Worm (Caenorhabditis elegans) whole organism, early embryonic: Measurements from ENCODE around the gene F21D12.2.

ENCODE experiments used
- F13C5.2 ChIP-seq: sonication (generic microtip); optimal IDR thresholded peaks from 2 replicates; lab custom pipeline; 2017; ENCODE audit warnings: mild to moderate bottlenecking, missing genetic modification characterization, inconsistent platforms, missing compliant biosample characterization
- aly-1 ChIP-seq: sonication (generic microtip); optimal IDR thresholded peaks from 2 replicates; lab custom pipeline; 2016; ENCODE audit warnings: missing genetic modification characterization, missing compliant biosample characterization
- ama-1 ChIP-seq: fragments of 150-350 bp; optimal IDR thresholded peaks from 2 replicates; lab custom pipeline; 2014
- ceh-36 ChIP-seq: sonication (generic microtip); optimal IDR thresholded peaks from 2 replicates; lab custom pipeline; 2016; ENCODE audit warnings: missing genetic modification characterization, inconsistent platforms, missing compliant biosample characterization
- ets-7 ChIP-seq: sonication (generic microtip); optimal IDR thresholded peaks from 2 replicates; lab custom pipeline; 2016; ENCODE audit warnings: missing genotype, missing genetic modification characterization, missing compliant biosample characterization
- flt-1 ChIP-seq: fragments of 200-800 bp; sonication (Bioruptor generic); IDR thresholded peaks from 2 replicates; pipeline ENCODE4 v1.3.6; 2022; ENCODE audit warnings: missing genetic modification characterization, missing compliant biosample characterization
- hmg-4 ChIP-seq: fragments of 200-800 bp; sonication (Bioruptor generic); optimal IDR thresholded peaks from 2 replicates; lab custom pipeline; 2018; ENCODE audit warnings: mild to moderate bottlenecking, missing genetic modification characterization, missing compliant biosample characterization
- sea-1 ChIP-seq: fragments of 200-800 bp; sonication (Bioruptor generic); conservative IDR thresholded peaks from 2 replicates; pipeline ENCODE4 v1.3.6; 2022; ENCODE audit warnings: missing genetic modification characterization, missing compliant biosample characterization
- tbx-11 ChIP-seq: fragments of 200-800 bp; sonication (Bioruptor generic); IDR thresholded peaks from 2 replicates; pipeline ENCODE4 v1.3.6; 2022; ENCODE audit warnings: missing genetic modification characterization, missing compliant biosample characterization
- tbx-37 ChIP-seq: fragments of 200-800 bp; sonication (Bioruptor generic); conservative IDR thresholded peaks from 2 replicates; pipeline ENCODE4 v1.3.6; 2022; ENCODE audit warnings: missing genetic modification reagents, missing genetic modification characterization, missing compliant biosample characterization
- tra-4 ChIP-seq: sonication (generic microtip); optimal IDR thresholded peaks from 2 replicates; lab custom pipeline; 2017; ENCODE audit warnings: missing genetic modification characterization, missing compliant biosample characterization

- TF ChIP-seq hmg-4 (GFP tag; lab: Kevin White, UChicago) (no peak), tbx-37 (no peak), ama-1 (no peak), ceh-36 (tag; lab: Kevin White, UChicago) (no peak), tra-4 (tag; lab: Kevin White, UChicago) (no peak), ets-7 (tag; lab: Kevin White, UChicago) (no peak), F13C5.2 (tag; lab: Kevin White, UChicago) (no peak), sea-1 (GFP tag; lab: Robert Waterston, UW) (no peak), aly-1 (tag; lab: Kevin White, UChicago) (no peak), flt-1 (GFP tag; lab: Robert Waterston, UW) (no peak), tbx-11 (GFP tag; lab: Robert Waterston, UW) (no peak)
Measured at ce11 chrII:7356326-7356725, 38.8 kb downstream of the F21D12.2 start, which contains the start of gene haf-2.
